Worm (Caenorhabditis elegans) whole organism, L4/young adult: ENCODE results near the gene clec-148.

Source experiments
- W03F9.2 ChIP-seq: fragments of 150-350 bp; optimal IDR thresholded peaks from 2 replicates; lab custom pipeline; 2014; ENCODE audit warnings: missing biosample characterization, missing genetic modification characterization
- dao-5 ChIP-seq: sonication (generic microtip); optimal IDR thresholded peaks from 2 replicates; lab custom pipeline; 2016; ENCODE audit warnings: missing genotype, missing genetic modification characterization, moderate library complexity, missing compliant biosample characterization

DNA sequence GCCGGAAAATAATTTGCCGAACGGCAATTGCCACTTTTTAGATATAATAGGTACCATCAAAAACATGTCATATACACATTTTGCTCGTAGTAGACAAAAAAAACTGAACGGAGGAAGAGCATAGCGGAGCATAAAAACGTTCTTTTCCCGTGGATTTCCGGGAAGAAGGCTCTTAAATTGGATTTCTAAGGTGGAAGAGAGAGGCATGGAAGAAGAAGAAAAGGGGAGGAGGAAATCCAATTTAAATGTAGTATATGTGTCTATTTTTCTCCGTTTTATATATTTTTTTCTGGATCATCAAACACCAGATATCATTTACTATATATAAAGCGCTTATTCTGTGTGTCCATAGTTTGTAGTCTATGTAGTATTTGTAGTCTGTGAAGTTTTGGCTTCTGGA is 35.8 kb upstream of the clec-148 start:
- TF ChIP-seq W03F9.2 (no peak), dao-5 (tag; lab: Kevin White, UChicago) (no peak)
